Fruit fly (Drosophila melanogaster) whole organism, embryonic: ENCODE data around the gene ova.
A peak's percentile ranks its signal among the peaks of the same experiment; 100 is the strongest.

Experiments
- Antp ChIP-seq: fragments of 200-800 bp; sonication (Bioruptor generic); optimal IDR thresholded peaks from 3 replicates; lab custom pipeline; 2016; ENCODE audit warnings: missing biosample characterization, missing genetic modification characterization
- BEAF-32 ChIP-seq: fragments of 200-800 bp; sonication (Bioruptor generic); optimal IDR thresholded peaks from 3 replicates; lab custom pipeline; 2017; ENCODE audit warnings: missing biosample characterization, missing genetic modification characterization, mild to moderate bottlenecking, moderate library complexity, missing genetic modification reagents
- Bgb ChIP-seq: fragments of 200-800 bp; sonication (Bioruptor generic); IDR thresholded peaks from 2 replicates; pipeline ENCODE4 v1.3.6; 2022; ENCODE audit warnings: missing biosample characterization, missing genetic modification characterization; ENCODE audit not compliant: partially characterized antibody
- Bteb2 ChIP-seq: fragments of 200-800 bp; sonication (Bioruptor generic); optimal IDR thresholded peaks from 2 replicates; lab custom pipeline; 2016; ENCODE audit warnings: missing biosample characterization, missing genetic modification characterization
- CG1233 ChIP-seq: fragments of 200-800 bp; sonication (Bioruptor generic); optimal IDR thresholded peaks from 4 replicates; lab custom pipeline; 2018; ENCODE audit warnings: missing biosample characterization, mild to moderate bottlenecking, missing genetic modification characterization
- CG12659 ChIP-seq: fragments of 200-800 bp; sonication (Bioruptor generic); optimal IDR thresholded peaks from 3 replicates; lab custom pipeline; 2017; ENCODE audit warnings: mild to moderate bottlenecking, missing biosample characterization, missing genetic modification reagents, missing genetic modification characterization
- CG13287 ChIP-seq: fragments of 200-800 bp; sonication (Bioruptor generic); IDR thresholded peaks from 2 replicates; pipeline ENCODE4 v1.3.6; 2022; ENCODE audit warnings: missing biosample characterization, missing genetic modification characterization; ENCODE audit not compliant: partially characterized antibody
- CG1603 ChIP-seq: fragments of 200-800 bp; sonication (Bioruptor generic); optimal IDR thresholded peaks from 2 replicates; lab custom pipeline; 2019; ENCODE audit warnings: missing biosample characterization, mild to moderate bottlenecking, missing genetic modification characterization, moderate library complexity
- CG16863 ChIP-seq: fragments of 200-800 bp; sonication (Bioruptor generic); optimal IDR thresholded peaks from 3 replicates; lab custom pipeline; 2016; ENCODE audit warnings: missing biosample characterization, missing genetic modification characterization
- CG17568 ChIP-seq: fragments of 200-800 bp; sonication (Bioruptor generic); optimal IDR thresholded peaks from 2 replicates; lab custom pipeline; 2018; ENCODE audit warnings: missing biosample characterization, mild to moderate bottlenecking, missing genetic modification characterization, moderate library complexity
- CG18262 ChIP-seq: fragments of 200-800 bp; optimal IDR thresholded peaks from 3 replicates; lab custom pipeline; 2019; ENCODE audit warnings: missing biosample characterization, mild to moderate bottlenecking, missing genetic modification characterization, moderate library complexity
- CG2712 ChIP-seq: fragments of 200-800 bp; optimal IDR thresholded peaks from 3 replicates; lab custom pipeline; 2019; ENCODE audit warnings: missing biosample characterization, mild to moderate bottlenecking, missing genetic modification characterization, moderate library complexity
- CG30020 ChIP-seq: fragments of 200-800 bp; optimal IDR thresholded peaks from 2 replicates; lab custom pipeline; 2019; ENCODE audit warnings: missing biosample characterization, mild to moderate bottlenecking, missing genetic modification characterization, moderate library complexity
- CG34224 ChIP-seq: fragments of 200-800 bp; sonication (Bioruptor generic); IDR thresholded peaks from 3 replicates; pipeline ENCODE4 v1.3.6; 2022; ENCODE audit warnings: missing biosample characterization, missing genetic modification characterization; ENCODE audit not compliant: partially characterized antibody
- CG34422 ChIP-seq: fragments of 200-800 bp; sonication (Bioruptor generic); IDR thresholded peaks from 3 replicates; pipeline ENCODE4 v1.3.6; 2022; ENCODE audit warnings: missing biosample characterization, missing genetic modification characterization
- CG42726 ChIP-seq: fragments of 200-800 bp; sonication (Bioruptor generic); IDR thresholded peaks from 2 replicates; pipeline ENCODE4 v1.3.6; 2022; ENCODE audit warnings: missing biosample characterization, missing genetic modification characterization; ENCODE audit not compliant: partially characterized antibody
- CG4424 ChIP-seq: fragments of 200-800 bp; sonication (Bioruptor generic); optimal IDR thresholded peaks from 3 replicates; lab custom pipeline; 2016; ENCODE audit warnings: missing biosample characterization, missing genetic modification characterization
- CG6254 ChIP-seq: fragments of 200-800 bp; sonication (Bioruptor generic); optimal IDR thresholded peaks from 3 replicates; lab custom pipeline; 2017; ENCODE audit warnings: mild to moderate bottlenecking, missing biosample characterization, missing genetic modification reagents, missing genetic modification characterization
- CG6765 ChIP-seq: fragments of 200-800 bp; sonication (Bioruptor generic); optimal IDR thresholded peaks from 3 replicates; lab custom pipeline; 2017; ENCODE audit warnings: missing biosample characterization, mild to moderate bottlenecking, missing genetic modification characterization
- CG8281 ChIP-seq: fragments of 200-800 bp; sonication (Bioruptor generic); optimal IDR thresholded peaks from 2 replicates; lab custom pipeline; 2018; ENCODE audit warnings: missing biosample characterization, mild to moderate bottlenecking, missing genetic modification characterization, moderate library complexity
- CG9797 ChIP-seq: fragments of 200-800 bp; sonication (Bioruptor generic); optimal IDR thresholded peaks from 3 replicates; lab custom pipeline; 2018; ENCODE audit warnings: missing biosample characterization, mild to moderate bottlenecking, missing genetic modification characterization
- Dll ChIP-seq: fragments of 200-800 bp; sonication (Bioruptor generic); IDR thresholded peaks from 4 replicates; pipeline ENCODE4 v1.3.6; 2022; ENCODE audit warnings: missing biosample characterization, missing genetic modification characterization; ENCODE audit not compliant: partially characterized antibody
- Dref ChIP-seq: fragments of 200-800 bp; sonication (Bioruptor generic); IDR thresholded peaks from 2 replicates; pipeline ENCODE4 v1.3.6; 2022; ENCODE audit warnings: missing biosample characterization, missing genetic modification characterization
- E2f1 ChIP-seq: fragments of 200-800 bp; sonication (Bioruptor generic); IDR thresholded peaks from 2 replicates; pipeline ENCODE4 v1.3.6; 2022; ENCODE audit warnings: missing biosample characterization, missing genetic modification characterization
- Eip74EF ChIP-seq, 2 experiments: fragments of 200-800 bp in 1 of 2; fragments of >200 bp in 1 of 2; sonication (Bioruptor generic) in 1 of 2; optimal IDR thresholded peaks; 2 replicates each; lab custom pipeline; 2017 to 2019; ENCODE audit warnings: missing biosample characterization in 2 of 2, missing genetic modification characterization in 2 of 2, mild to moderate bottlenecking in 1 of 2, moderate library complexity in 1 of 2
- Elba2 ChIP-seq: fragments of 200-800 bp; sonication (Bioruptor generic); optimal IDR thresholded peaks from 3 replicates; lab custom pipeline; 2016; ENCODE audit warnings: missing biosample characterization, missing genetic modification characterization
- Ets97D ChIP-seq: fragments of 200-800 bp; sonication (Bioruptor generic); optimal IDR thresholded peaks from 3 replicates; lab custom pipeline; 2016; ENCODE audit warnings: missing biosample characterization, missing genetic modification characterization
- HmgD ChIP-seq: fragments of 200-800 bp; sonication (Bioruptor generic); optimal IDR thresholded peaks from 3 replicates; lab custom pipeline; 2016; ENCODE audit warnings: missing biosample characterization, missing genetic modification characterization
- NC2β ChIP-seq: fragments of 200-800 bp; sonication (Bioruptor generic); optimal IDR thresholded peaks from 2 replicates; lab custom pipeline; 2016; ENCODE audit warnings: missing biosample characterization, missing genetic modification characterization
- Optix ChIP-seq: fragments of 200-800 bp; sonication (Bioruptor generic); IDR thresholded peaks from 3 replicates; pipeline ENCODE4 v1.3.6; 2022; ENCODE audit warnings: missing biosample characterization, missing genetic modification characterization
- Scr ChIP-seq: fragments of 200-800 bp; sonication (Bioruptor generic); IDR thresholded peaks from 2 replicates; pipeline ENCODE4 v1.3.6; 2022; ENCODE audit warnings: missing biosample characterization, missing genetic modification characterization; ENCODE audit not compliant: partially characterized antibody
- amos ChIP-seq: fragments of 200-800 bp; sonication (Bioruptor generic); IDR thresholded peaks from 2 replicates; pipeline ENCODE4 v1.3.6; 2022; ENCODE audit warnings: missing biosample characterization, missing genetic modification characterization; ENCODE audit not compliant: partially characterized antibody
- ase ChIP-seq: fragments of 200-800 bp; sonication (Bioruptor generic); IDR thresholded peaks from 3 replicates; pipeline ENCODE4 v1.3.6; 2022; ENCODE audit warnings: missing biosample characterization, missing genetic modification characterization
- bbx ChIP-seq: fragments of 200-800 bp; sonication (Bioruptor generic); IDR thresholded peaks from 2 replicates; pipeline ENCODE4 v1.3.6; 2022; ENCODE audit warnings: missing biosample characterization, missing genetic modification characterization; ENCODE audit not compliant: partially characterized antibody
- btn ChIP-seq: fragments of 200-800 bp; sonication (Bioruptor generic); optimal IDR thresholded peaks from 2 replicates; lab custom pipeline; 2016; ENCODE audit warnings: missing biosample characterization, missing genetic modification characterization
- da ChIP-seq: fragments of 200-800 bp; sonication (Bioruptor generic); optimal IDR thresholded peaks from 2 replicates; lab custom pipeline; 2016; ENCODE audit warnings: missing biosample characterization, missing genetic modification characterization
- eve ChIP-seq, 2 experiments: fragments of >200 bp; optimal IDR thresholded peaks; 2 replicates each; lab custom pipeline; 2017; ENCODE audit warnings: missing biosample characterization in 2 of 2, missing genetic modification characterization in 2 of 2
- fd96Cb ChIP-seq: fragments of 200-800 bp; sonication (Bioruptor generic); optimal IDR thresholded peaks from 2 replicates; lab custom pipeline; 2018; ENCODE audit warnings: missing biosample characterization, mild to moderate bottlenecking, missing genetic modification characterization, moderate library complexity
- lbe ChIP-seq: fragments of 200-800 bp; sonication (Bioruptor generic); optimal IDR thresholded peaks from 2 replicates; lab custom pipeline; 2016; ENCODE audit warnings: missing biosample characterization, mild to moderate bottlenecking, missing genetic modification characterization
- pzg ChIP-seq: fragments of 200-800 bp; sonication (Bioruptor generic); optimal IDR thresholded peaks from 3 replicates; lab custom pipeline; 2018; ENCODE audit warnings: missing biosample characterization, mild to moderate bottlenecking, missing genetic modification characterization, moderate library complexity
- sna ChIP-seq: fragments of 200-800 bp; sonication (Bioruptor generic); IDR thresholded peaks from 2 replicates; pipeline ENCODE4 v1.3.6; 2022; ENCODE audit warnings: missing biosample characterization, missing genetic modification characterization; ENCODE audit not compliant: partially characterized antibody
- stwl ChIP-seq: fragments of 200-800 bp; sonication (Bioruptor generic); optimal IDR thresholded peaks from 3 replicates; lab custom pipeline; 2018; ENCODE audit warnings: missing biosample characterization, mild to moderate bottlenecking, missing genetic modification characterization, moderate library complexity
- trem ChIP-seq: fragments of 200-800 bp; optimal IDR thresholded peaks from 3 replicates; lab custom pipeline; 2019; ENCODE audit warnings: missing biosample characterization, mild to moderate bottlenecking, missing genetic modification characterization, moderate library complexity
- unc-4 ChIP-seq: fragments of 200-800 bp; sonication (Bioruptor generic); IDR thresholded peaks from 2 replicates; pipeline ENCODE4 v1.3.6; 2022; ENCODE audit warnings: missing biosample characterization, missing genetic modification characterization; ENCODE audit not compliant: partially characterized antibody

Gene ova

dm6 chr2L:10265129-10265528, 33.6 kb upstream of the ova start, which contains the start of gene Mob3 (continued):
- TF ChIP-seq CG34422 (GFP tag; lab: Robert Waterston, UW) (no peak; the same call in 2 of the 3 replicates), da (no peak), CG17568 (GFP tag; lab: Kevin White, UChicago) (peak; percentile 33), Elba2 (peak; percentile 27), Bgb (peak; percentile 54; the same call in 1 of the 2 replicates), btn (GFP tag; lab: Kevin White, UChicago) (no peak), Scr (GFP tag; lab: Robert Waterston, UW) (peak; percentile 58), Dll (peak; percentile 55; the same call in 1 of the 4 replicates), CG2712 (tag; lab: Kevin White, UChicago) (peak; percentile 22), BEAF-32 (GFP tag; lab: Kevin White, UChicago) (peak; percentile 63), lbe (GFP tag; lab: Kevin White, UChicago) (peak; percentile 51), CG1603 (tag; lab: Kevin White, UChicago) (peak; percentile 82), CG1233 (GFP tag; lab: Kevin White, UChicago) (no peak), fd96Cb (tag; lab: Kevin White, UChicago) (no peak), Optix (GFP tag; lab: Robert Waterston, UW) (no peak), CG13287 (GFP tag; lab: Robert Waterston, UW) (peak; percentile 65), CG4424 (no peak), CG9797 (no peak), amos (GFP tag; lab: Robert Waterston, UW) (peak; percentile 52; the same call in 1 of the 2 replicates), Ets97D (GFP tag; lab: Kevin White, UChicago) (no peak), Eip74EF (GFP tag; optimal IDR thresholded peaks at IDR 0.05; lab: Kevin White, UChicago) (no peak), HmgD (GFP tag; lab: Kevin White, UChicago) (no peak), CG34224 (0 out of 3 replicates have a peak, but pooled peaks have one; percentile 54), CG42726 (GFP tag; lab: Robert Waterston, UW) (no peak), CG16863 (GFP tag; lab: Kevin White, UChicago) (no peak), ase (GFP tag; lab: Robert Waterston, UW) (no peak), unc-4 (GFP tag; lab: Robert Waterston, UW) (peak; percentile 35; the same call in 1 of the 2 replicates), CG12659 (GFP tag; lab: Kevin White, UChicago) (peak; percentile 31), bbx (peak; percentile 34; the same call in 1 of the 2 replicates), CG18262 (tag; lab: Kevin White, UChicago) (no peak), CG8281 (no peak), Dref (GFP tag; lab: Robert Waterston, UW) (peak; percentile 70), CG30020 (tag; lab: Kevin White, UChicago) (peak; percentile 94), trem (tag; lab: Kevin White, UChicago) (peak; percentile 23), sna (GFP tag; lab: Robert Waterston, UW) (0 out of 2 replicates have a peak, but pooled peaks have one; percentile 24), CG6254 (GFP tag; lab: Kevin White, UChicago) (no peak), Bteb2 (GFP tag; lab: Kevin White, UChicago) (no peak), CG6765 (no peak), pzg (GFP tag; lab: Kevin White, UChicago) (peak; percentile 37), Antp (no peak), E2f1 (GFP tag; lab: Robert Waterston, UW) (no peak), stwl (peak; percentile 30), eve (GFP tag; optimal IDR thresholded peaks at IDR 0.05; lab: Kevin White, UChicago) (peak in 1 of 2 experiments; percentile 56), NC2β (GFP tag; lab: Kevin White, UChicago) (no peak)
